Worm (Caenorhabditis elegans): ENCODE measurements around the gene C37C3.17.

DNA sequence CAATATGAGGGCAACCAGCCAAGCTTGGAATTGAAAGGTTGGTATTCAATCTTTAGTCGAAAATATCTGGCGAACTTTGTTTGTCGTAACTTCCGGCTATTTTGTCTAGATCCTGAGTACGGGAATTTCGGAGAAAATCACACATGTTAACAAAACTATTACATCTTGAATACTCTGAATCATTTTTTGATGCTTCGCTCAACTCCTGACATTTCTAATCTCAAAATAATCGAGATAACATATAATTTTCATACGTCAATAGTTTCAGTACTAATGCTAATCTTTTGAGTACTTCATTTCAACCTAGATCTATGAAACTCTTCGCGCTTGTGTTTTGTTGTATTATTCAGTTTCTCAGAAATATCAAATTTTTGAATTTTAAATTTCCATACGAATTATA is 39.5 kb upstream of the C37C3.17 start:
- no peak for TF ChIP-seq zfp-2 (tag; optimal IDR thresholded peaks at IDR 0.05)
- TF ChIP-seq mxl-3 (GFP tag; optimal IDR thresholded peaks at IDR 0.05): no peak
- TF ChIP-seq rbr-2 (tag; optimal IDR thresholded peaks at IDR 0.05): no peak
- no peak for TF ChIP-seq aly-2 (tag; optimal IDR thresholded peaks at IDR 0.05)
- TF ChIP-seq R02D3.7 (tag; optimal IDR thresholded peaks at IDR 0.05): no peak
- no peak for TF ChIP-seq php-3 (GFP tag; IDR thresholded peaks at IDR 0.05)
